Fruit fly (Drosophila melanogaster) whole organism, pupa: ENCODE data around the gene fipi.

Experiments used
- CG14655 ChIP-seq: fragments of 200-800 bp; sonication (Bioruptor generic); optimal IDR thresholded peaks from 3 replicates; lab custom pipeline; 2017; ENCODE audit warnings: mild to moderate bottlenecking, missing biosample characterization, missing genetic modification reagents, missing genetic modification characterization
- CG32121 ChIP-seq: fragments of 200-800 bp; sonication (Bioruptor generic); IDR thresholded peaks from 2 replicates; pipeline ENCODE4 v1.3.6; 2022; ENCODE audit warnings: missing biosample characterization, missing genetic modification characterization
- CG34367 ChIP-seq: fragments of 200-800 bp; sonication (Bioruptor generic); optimal IDR thresholded peaks from 2 replicates; lab custom pipeline; 2018; ENCODE audit warnings: missing biosample characterization, mild to moderate bottlenecking, missing genetic modification characterization
- CG4496 ChIP-seq: fragments of 200-800 bp; sonication (Bioruptor generic); IDR thresholded peaks from 3 replicates; pipeline ENCODE4 v1.3.6; 2022; ENCODE audit warnings: missing biosample characterization, missing genetic modification characterization
- CG8159 ChIP-seq: fragments of 200-800 bp; sonication (Bioruptor generic); optimal IDR thresholded peaks from 3 replicates; lab custom pipeline; 2018; ENCODE audit warnings: missing biosample characterization, mild to moderate bottlenecking, missing genetic modification characterization, moderate library complexity
- EcR ChIP-seq: fragments of 200-800 bp; sonication (Bioruptor generic); optimal IDR thresholded peaks from 3 replicates; lab custom pipeline; 2019; ENCODE audit warnings: missing biosample characterization, missing genetic modification characterization, mild to moderate bottlenecking, moderate library complexity, missing genetic modification reagents
- Ets98B ChIP-seq: fragments of 200-800 bp; sonication (Bioruptor generic); IDR thresholded peaks from 2 replicates; pipeline ENCODE4 v1.3.6; 2022; ENCODE audit warnings: missing biosample characterization, missing genetic modification characterization
- Pif1A ChIP-seq: fragments of 200-800 bp; sonication (Bioruptor generic); optimal IDR thresholded peaks from 3 replicates; lab custom pipeline; 2016; ENCODE audit warnings: missing biosample characterization, missing genetic modification characterization
- Pif1B ChIP-seq: fragments of 200-800 bp; sonication (Bioruptor generic); optimal IDR thresholded peaks from 3 replicates; lab custom pipeline; 2016; ENCODE audit warnings: missing biosample characterization, missing genetic modification characterization
- Snoo ChIP-seq: fragments of 200-800 bp; sonication (Bioruptor generic); optimal IDR thresholded peaks from 3 replicates; lab custom pipeline; 2017; ENCODE audit warnings: missing biosample characterization, mild to moderate bottlenecking, missing genetic modification characterization, inconsistent platforms
- fd96Ca ChIP-seq: fragments of 200-800 bp; sonication (Bioruptor generic); IDR thresholded peaks from 3 replicates; pipeline ENCODE4 v1.3.6; 2022; ENCODE audit warnings: missing biosample characterization, missing genetic modification characterization

dm6 chr2L:4762595-4762994 is 31.2 kb downstream of the fipi start, which contains the start of gene CG42523:
- TF ChIP-seq EcR (no peak), Ets98B (no peak), Pif1B (GFP tag; lab: Kevin White, UChicago) (no peak), CG14655 (GFP tag; lab: Kevin White, UChicago) (no peak), CG34367 (tag; lab: Kevin White, UChicago) (no peak), Snoo (tag; lab: Kevin White, UChicago) (no peak), Pif1A (GFP tag; lab: Kevin White, UChicago) (no peak), CG4496 (no peak), CG32121 (no peak), fd96Ca (GFP tag; lab: Robert Waterston, UW) (no peak), CG8159 (no peak)
